Fruit fly (Drosophila melanogaster): Measurements from ENCODE around the gene Tgi.

Tgi gene

DNA sequence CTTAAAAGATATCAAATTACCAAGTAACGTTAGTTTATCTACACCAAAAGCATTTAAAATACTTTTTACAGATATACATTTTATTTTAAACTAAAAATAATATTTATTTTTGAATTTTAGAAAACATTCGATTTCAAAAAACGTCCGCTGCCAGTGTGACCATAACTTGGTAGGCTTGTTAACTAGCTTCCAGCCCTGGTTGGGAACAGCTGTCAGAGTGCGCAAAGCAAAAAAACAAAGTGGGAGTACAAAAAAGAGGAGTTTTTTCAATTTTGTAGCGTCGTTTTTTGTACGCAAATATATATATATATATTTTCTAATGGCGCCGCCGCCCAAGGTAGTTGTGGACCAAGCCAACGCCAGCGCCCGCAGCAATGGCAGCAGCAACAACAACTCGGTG is 44.2 kb upstream of the Tgi start, which contains the start of gene cmb:
cmb (plus strand) TSS at position 195 of the 400 bp plus-strand sequence.
- TF ChIP-seq fru (GFP tag; optimal IDR thresholded peaks at IDR 0.05) (no peak), Abd-B (GFP tag; optimal IDR thresholded peaks at IDR 0.05) (no peak), CrebA (GFP tag; optimal IDR thresholded peaks at IDR 0.05; ENCODE audit: borderline replicate concordance) (no peak), Hnf4 (GFP tag; optimal IDR thresholded peaks at IDR 0.05) (no peak), dmrt93B (GFP tag; optimal IDR thresholded peaks at IDR 0.05) (no peak), br (GFP tag; optimal IDR thresholded peaks at IDR 0.05) (no peak), foxo (GFP tag; optimal IDR thresholded peaks at IDR 0.05) (no peak), brk (GFP tag; optimal IDR thresholded peaks at IDR 0.05) (no peak), HLH106 (tag; optimal IDR thresholded peaks at IDR 0.05) (peak; percentile 34), dl (GFP tag; optimal IDR thresholded peaks at IDR 0.05; ENCODE audit: insufficient read depth in 1 of 2, partially characterized antibody in 2 of 2) (no peak), GATAd (GFP tag; optimal IDR thresholded peaks at IDR 0.05) (no peak), Myc (optimal IDR thresholded peaks at IDR 0.05) (no peak), sage (GFP tag; optimal IDR thresholded peaks at IDR 0.05) (peak; percentile 34), sv (GFP tag; optimal IDR thresholded peaks at IDR 0.05) (no peak), ey (GFP tag; optimal IDR thresholded peaks at IDR 0.05) (no peak), tai (GFP tag; optimal IDR thresholded peaks at IDR 0.05) (no peak), dsf (GFP tag; optimal IDR thresholded peaks at IDR 0.05; ENCODE audit: borderline replicate concordance) (no peak), psq (GFP tag; optimal IDR thresholded peaks at IDR 0.05) (no peak), Jra (GFP tag; optimal IDR thresholded peaks at IDR 0.05) (no peak), N (GFP tag; optimal IDR thresholded peaks at IDR 0.05) (no peak), pan (optimal IDR thresholded peaks at IDR 0.05) (no peak), Rel (GFP tag; optimal IDR thresholded peaks at IDR 0.05) (no peak), Rel (tag; optimal IDR thresholded peaks at IDR 0.05) (peak; percentile 33), Sp1 (GFP tag; optimal IDR thresholded peaks at IDR 0.05) (peak; percentile 68), jim (GFP tag; optimal IDR thresholded peaks at IDR 0.05) (peak; percentile 84), rgr (GFP tag; optimal IDR thresholded peaks at IDR 0.05) (peak; percentile 2), lola (GFP tag; optimal IDR thresholded peaks at IDR 0.05) (no peak), Mio (GFP tag; optimal IDR thresholded peaks at IDR 0.05) (no peak)

dm6 chr3L:13450177-13450793 is 36.3 kb upstream of the Tgi start, which contains the start of the genes JMJD7 and CG10738:
TSS of gene JMJD7 (minus strand) at chr3L:13450283.
TSS of gene CG10738 (plus strand) at chr3L:13450770.
- TF ChIP-seq CrebA (GFP tag; optimal IDR thresholded peaks at IDR 0.05; ENCODE audit: borderline replicate concordance), result no peak
- TF ChIP-seq dmrt93B (GFP tag; optimal IDR thresholded peaks at IDR 0.05), result peak; percentile 67
- no peak for TF ChIP-seq tai (GFP tag; optimal IDR thresholded peaks at IDR 0.05)
- TF ChIP-seq Jra (GFP tag; optimal IDR thresholded peaks at IDR 0.05), result no peak
- no peak for TF ChIP-seq sage (GFP tag; optimal IDR thresholded peaks at IDR 0.05)
- no peak for TF ChIP-seq OdsH (GFP tag; optimal IDR thresholded peaks at IDR 0.05)
- TF ChIP-seq CG9705 (GFP tag; optimal IDR thresholded peaks at IDR 0.05), result peak; percentile 75
- TF ChIP-seq dsf (GFP tag; optimal IDR thresholded peaks at IDR 0.05; ENCODE audit: borderline replicate concordance), result no peak
- TF ChIP-seq Hr78 (GFP tag; optimal IDR thresholded peaks at IDR 0.05), result no peak
- TF ChIP-seq N (GFP tag; optimal IDR thresholded peaks at IDR 0.05), result no peak
- TF ChIP-seq woc (GFP tag; optimal IDR thresholded peaks at IDR 0.05), result no peak
- no peak for TF ChIP-seq Abd-B (GFP tag; optimal IDR thresholded peaks at IDR 0.05)
- no peak for TF ChIP-seq foxo (GFP tag; optimal IDR thresholded peaks at IDR 0.05)
- no peak for TF ChIP-seq Dfd (GFP tag; optimal IDR thresholded peaks at IDR 0.05)
- no peak for TF ChIP-seq Rel (GFP tag; optimal IDR thresholded peaks at IDR 0.05)
- TF ChIP-seq Rel (tag; optimal IDR thresholded peaks at IDR 0.05), result peak; percentile 16
- TF ChIP-seq Vsx2 (GFP tag; optimal IDR thresholded peaks at IDR 0.05; ENCODE audit: partially characterized antibody), result no peak
- no peak for TF ChIP-seq Mio (GFP tag; optimal IDR thresholded peaks at IDR 0.05)
- TF ChIP-seq ey (GFP tag; optimal IDR thresholded peaks at IDR 0.05), result peak; percentile 5
- TF ChIP-seq br (GFP tag; optimal IDR thresholded peaks at IDR 0.05), result peak; percentile 14
- no peak for TF ChIP-seq GATAd (GFP tag; optimal IDR thresholded peaks at IDR 0.05)
- peak; percentile 77 for TF ChIP-seq Hr83 (GFP tag; optimal IDR thresholded peaks at IDR 0.05; ENCODE audit: poor library complexity, severe bottlenecking)
- peak; percentile 9 for TF ChIP-seq fru (GFP tag; optimal IDR thresholded peaks at IDR 0.05)
- peak; percentile 25 for TF ChIP-seq Sp1 (GFP tag; optimal IDR thresholded peaks at IDR 0.05)
- peak; percentile 27 for TF ChIP-seq psq (GFP tag; optimal IDR thresholded peaks at IDR 0.05)
- peak; percentile 44 for TF ChIP-seq h (GFP tag; optimal IDR thresholded peaks at IDR 0.05)
- peak; percentile 36 for TF ChIP-seq rgr (GFP tag; optimal IDR thresholded peaks at IDR 0.05)
- TF ChIP-seq Hnf4 (GFP tag; optimal IDR thresholded peaks at IDR 0.05), result no peak
- TF ChIP-seq HLH106 (tag; optimal IDR thresholded peaks at IDR 0.05), result peak; percentile 66

Measured in whole organism, wandering third instar larva.